ENCODE assay signal across 1 fruit fly cellular context in genomic region chrX:11483297-11483696, dm6.
TF ChIP-seq lines count a peak whose summit lies in the region.

Gene Uba5 (plus strand): TSS chrX:11483518.

TF ChIP-seq in whole organism, embryonic, 481 proteins besides CTCF, POLR2A, EP300 and RAD21 (continued from another document and continues in another):
- no peak for TF ChIP-seq CG12104 (GFP tag; optimal IDR thresholded peaks at IDR 0.05; lab: Kevin White, UChicago)
- no peak for TF ChIP-seq tap (tag; optimal IDR thresholded peaks at IDR 0.05; lab: Kevin White, UChicago)
- TF ChIP-seq CG1233 (GFP tag; optimal IDR thresholded peaks at IDR 0.05; lab: Kevin White, UChicago) = no peak
- TF ChIP-seq Fer1 (GFP tag; optimal IDR thresholded peaks at IDR 0.05; lab: Kevin White, UChicago) = no peak
- TF ChIP-seq caup (GFP tag; optimal IDR thresholded peaks at IDR 0.05; lab: Kevin White, UChicago; ENCODE audit: severe bottlenecking) = no peak
- no peak for TF ChIP-seq Fer3 (tag; optimal IDR thresholded peaks at IDR 0.05; lab: Kevin White, UChicago)
- no peak for TF ChIP-seq CG3726 (GFP tag; IDR thresholded peaks at IDR 0.05; lab: Robert Waterston, UW)
- TF ChIP-seq CG3838 (GFP tag; optimal IDR thresholded peaks at IDR 0.05; lab: Kevin White, UChicago) = no peak
- no peak for TF ChIP-seq CG7271 (tag; optimal IDR thresholded peaks at IDR 0.05; lab: Kevin White, UChicago)
- TF ChIP-seq amos (GFP tag; IDR thresholded peaks at IDR 0.05; lab: Robert Waterston, UW; ENCODE audit: partially characterized antibody) = peak; percentile 53; the same call in 1 of the 2 replicates
- TF ChIP-seq Dek (tag; optimal IDR thresholded peaks at IDR 0.05; lab: Kevin White, UChicago) = no peak
- peak; percentile 1 for TF ChIP-seq CG2120 (GFP tag; optimal IDR thresholded peaks at IDR 0.05; lab: Kevin White, UChicago)
- TF ChIP-seq gsb (GFP tag; IDR thresholded peaks at IDR 0.05; lab: Robert Waterston, UW) = no peak
- TF ChIP-seq Gsc (GFP tag; IDR thresholded peaks at IDR 0.05; lab: Robert Waterston, UW) = no peak
- TF ChIP-seq CG14441 (GFP tag; IDR thresholded peaks at IDR 0.05; lab: Robert Waterston, UW) = no peak
- TF ChIP-seq CG14667 (GFP tag; IDR thresholded peaks at IDR 0.05; lab: Robert Waterston, UW) = no peak
- no peak for TF ChIP-seq CG14965 (GFP tag; optimal IDR thresholded peaks at IDR 0.05; lab: Kevin White, UChicago; ENCODE audit: borderline replicate concordance)
- no peak for TF ChIP-seq Doc2 (GFP tag; IDR thresholded peaks at IDR 0.05; lab: Robert Waterston, UW)
- TF ChIP-seq CG10462 (GFP tag; optimal IDR thresholded peaks at IDR 0.05; lab: Kevin White, UChicago) = no peak
- TF ChIP-seq Eip74EF (GFP tag; optimal IDR thresholded peaks at IDR 0.05; lab: Kevin White, UChicago) = no peak
- TF ChIP-seq CG34376 (GFP tag; optimal IDR thresholded peaks at IDR 0.05; lab: Kevin White, UChicago) = no peak
- TF ChIP-seq CG17359 (tag; optimal IDR thresholded peaks at IDR 0.05; lab: Kevin White, UChicago) = no peak
- no peak for TF ChIP-seq Lpt (GFP tag; optimal IDR thresholded peaks at IDR 0.05; lab: Kevin White, UChicago)
- 0 out of 2 replicates have a peak, but pooled peaks have one; percentile 22 for TF ChIP-seq sob (GFP tag; IDR thresholded peaks at IDR 0.05; lab: Robert Waterston, UW)
- TF ChIP-seq CG13624 (GFP tag; optimal IDR thresholded peaks at IDR 0.05; lab: Kevin White, UChicago) = no peak
- no peak for TF ChIP-seq luna (GFP tag; optimal IDR thresholded peaks at IDR 0.05; lab: Kevin White, UChicago)
- TF ChIP-seq da (GFP tag; optimal IDR thresholded peaks at IDR 0.05; lab: Kevin White, UChicago) = no peak
- no peak for TF ChIP-seq CG31224 (GFP tag; IDR thresholded peaks at IDR 0.05; lab: Robert Waterston, UW)
- no peak for TF ChIP-seq CG3281 (GFP tag; optimal IDR thresholded peaks at IDR 0.05; lab: Kevin White, UChicago)
- no peak for TF ChIP-seq rib (GFP tag; IDR thresholded peaks at IDR 0.05; lab: Robert Waterston, UW)
- no peak for TF ChIP-seq CG8290 (GFP tag; optimal IDR thresholded peaks at IDR 0.05; lab: Kevin White, UChicago)
- TF ChIP-seq CG8290 (tag; optimal IDR thresholded peaks at IDR 0.05; lab: Kevin White, UChicago) = peak in 1 of 2 experiments; percentile 60
- TF ChIP-seq CG17568 (GFP tag; optimal IDR thresholded peaks at IDR 0.05; lab: Kevin White, UChicago) = no peak
- TF ChIP-seq pita (GFP tag; optimal IDR thresholded peaks at IDR 0.05; lab: Kevin White, UChicago) = no peak
- TF ChIP-seq CG15011 (GFP tag; optimal IDR thresholded peaks at IDR 0.05; lab: Kevin White, UChicago) = no peak
- TF ChIP-seq CG1832 (GFP tag; optimal IDR thresholded peaks at IDR 0.05; lab: Kevin White, UChicago) = no peak
- TF ChIP-seq CG4854 (GFP tag; optimal IDR thresholded peaks at IDR 0.05; lab: Kevin White, UChicago) = no peak
- no peak for TF ChIP-seq CG11504 (tag; optimal IDR thresholded peaks at IDR 0.05; lab: Kevin White, UChicago)
- no peak for TF ChIP-seq CG32767 (GFP tag; IDR thresholded peaks at IDR 0.05; lab: Robert Waterston, UW)
- no peak for TF ChIP-seq NC2β (GFP tag; optimal IDR thresholded peaks at IDR 0.05; lab: Kevin White, UChicago)
- no peak for TF ChIP-seq Lim3 (GFP tag; IDR thresholded peaks at IDR 0.05; lab: Robert Waterston, UW)
- no peak for TF ChIP-seq emc (GFP tag; optimal IDR thresholded peaks at IDR 0.05; lab: Kevin White, UChicago)
- no peak for TF ChIP-seq CG14860 (GFP tag; IDR thresholded peaks at IDR 0.05; lab: Robert Waterston, UW; ENCODE audit: partially characterized antibody)
- no peak for TF ChIP-seq mirr (GFP tag; optimal IDR thresholded peaks at IDR 0.05; lab: Kevin White, UChicago)
- TF ChIP-seq CG18011 (GFP tag; optimal IDR thresholded peaks at IDR 0.05; lab: Kevin White, UChicago) = no peak
- TF ChIP-seq Fer2 (tag; optimal IDR thresholded peaks at IDR 0.05; lab: Kevin White, UChicago) = no peak
- TF ChIP-seq CG8359 (GFP tag; optimal IDR thresholded peaks at IDR 0.05; lab: Kevin White, UChicago; ENCODE audit: borderline replicate concordance) = no peak
- TF ChIP-seq chn (GFP tag; optimal IDR thresholded peaks at IDR 0.05; lab: Kevin White, UChicago) = no peak
- TF ChIP-seq TFAM (GFP tag; optimal IDR thresholded peaks at IDR 0.05; lab: Kevin White, UChicago) = no peak
- no peak for TF ChIP-seq vnd (GFP tag; IDR thresholded peaks at IDR 0.05; lab: Robert Waterston, UW; ENCODE audit: partially characterized antibody)
- TF ChIP-seq sima (GFP tag; optimal IDR thresholded peaks at IDR 0.05; lab: Kevin White, UChicago) = no peak
- peak; percentile 55 for TF ChIP-seq CG9797 (GFP tag; optimal IDR thresholded peaks at IDR 0.05; lab: Kevin White, UChicago)
- no peak for TF ChIP-seq her (GFP tag; optimal IDR thresholded peaks at IDR 0.05; lab: Kevin White, UChicago)
- TF ChIP-seq CG10366 (GFP tag; IDR thresholded peaks at IDR 0.05; lab: Robert Waterston, UW) = no peak
- TF ChIP-seq CG2202 (tag; optimal IDR thresholded peaks at IDR 0.05; lab: Kevin White, UChicago) = no peak
- TF ChIP-seq zfh2 (GFP tag; optimal IDR thresholded peaks at IDR 0.05; lab: Kevin White, UChicago) = no peak
- TF ChIP-seq CG30020 (tag; optimal IDR thresholded peaks at IDR 0.05; lab: Kevin White, UChicago) = no peak
- no peak for TF ChIP-seq crol (GFP tag; IDR thresholded peaks at IDR 0.05; lab: Robert Waterston, UW)
- TF ChIP-seq E2f1 (GFP tag; IDR thresholded peaks at IDR 0.05; lab: Robert Waterston, UW) = no peak
- no peak for TF ChIP-seq HmgD (GFP tag; optimal IDR thresholded peaks at IDR 0.05; lab: Kevin White, UChicago)
- no peak for TF ChIP-seq dm (GFP tag; optimal IDR thresholded peaks at IDR 0.05; lab: Kevin White, UChicago)
- TF ChIP-seq onecut (GFP tag; IDR thresholded peaks at IDR 0.05; lab: Robert Waterston, UW) = no peak
- TF ChIP-seq vvl (GFP tag; IDR thresholded peaks at IDR 0.05; lab: Robert Waterston, UW) = no peak
- no peak for TF ChIP-seq Dfd (GFP tag; optimal IDR thresholded peaks at IDR 0.05; lab: Kevin White, UChicago)
- TF ChIP-seq CG11695 (GFP tag; IDR thresholded peaks at IDR 0.05; lab: Robert Waterston, UW) = no peak
- no peak for TF ChIP-seq CG6689 (GFP tag; IDR thresholded peaks at IDR 0.05; lab: Robert Waterston, UW)
- no peak for TF ChIP-seq mld (GFP tag; IDR thresholded peaks at IDR 0.05; lab: Robert Waterston, UW; ENCODE audit: partially characterized antibody)
- TF ChIP-seq croc (GFP tag; conservative IDR thresholded peaks at IDR 0.05; lab: Robert Waterston, UW) = no peak
- TF ChIP-seq cas (GFP tag; IDR thresholded peaks at IDR 0.05; lab: Robert Waterston, UW) = no peak
- TF ChIP-seq hbn (GFP tag; IDR thresholded peaks at IDR 0.05; lab: Robert Waterston, UW; ENCODE audit: partially characterized antibody) = 0 out of 2 replicates have a peak, but pooled peaks have one; percentile 18
- no peak for TF ChIP-seq hkb (optimal IDR thresholded peaks at IDR 0.05; lab: Kevin White, UChicago)
- no peak for TF ChIP-seq hkb (GFP tag; IDR thresholded peaks at IDR 0.05; lab: Robert Waterston, UW)
- no peak for TF ChIP-seq CG17612 (GFP tag; IDR thresholded peaks at IDR 0.05; lab: Robert Waterston, UW)
- no peak for TF ChIP-seq cato (GFP tag; optimal IDR thresholded peaks at IDR 0.05; lab: Kevin White, UChicago; ENCODE audit: borderline replicate concordance)
- no peak for TF ChIP-seq Dip3 (GFP tag; optimal IDR thresholded peaks at IDR 0.05; lab: Kevin White, UChicago)
- no peak for TF ChIP-seq CG16815 (GFP tag; optimal IDR thresholded peaks at IDR 0.05; lab: Kevin White, UChicago)
- TF ChIP-seq wek (GFP tag; optimal IDR thresholded peaks at IDR 0.05; lab: Kevin White, UChicago) = no peak
- TF ChIP-seq bigmax (GFP tag; optimal IDR thresholded peaks at IDR 0.05; lab: Kevin White, UChicago) = no peak
- TF ChIP-seq ase (GFP tag; IDR thresholded peaks at IDR 0.05; lab: Robert Waterston, UW) = no peak
- TF ChIP-seq vfl (GFP tag; optimal IDR thresholded peaks at IDR 0.05; lab: Kevin White, UChicago) = no peak
- TF ChIP-seq crc (GFP tag; optimal IDR thresholded peaks at IDR 0.05; lab: Kevin White, UChicago) = no peak
- no peak for TF ChIP-seq CG3065 (GFP tag; optimal IDR thresholded peaks at IDR 0.05; lab: Kevin White, UChicago)
- TF ChIP-seq HLH54F (GFP tag; optimal IDR thresholded peaks at IDR 0.05; lab: Kevin White, UChicago) = no peak
- no peak for TF ChIP-seq CG5953 (GFP tag; IDR thresholded peaks at IDR 0.05; lab: Robert Waterston, UW)
- TF ChIP-seq CG7963 (GFP tag; IDR thresholded peaks at IDR 0.05; lab: Robert Waterston, UW; ENCODE audit: partially characterized antibody) = no peak
- no peak for TF ChIP-seq NfI (GFP tag; optimal IDR thresholded peaks at IDR 0.05; lab: Kevin White, UChicago)
- no peak for TF ChIP-seq CG17186 (GFP tag; optimal IDR thresholded peaks at IDR 0.05; lab: Kevin White, UChicago)
- TF ChIP-seq D (optimal IDR thresholded peaks at IDR 0.05; lab: Kevin White, UChicago) = no peak
- TF ChIP-seq D (GFP tag; optimal IDR thresholded peaks at IDR 0.05; lab: Kevin White, UChicago) = no peak
- no peak for TF ChIP-seq ro (GFP tag; IDR thresholded peaks at IDR 0.05; lab: Robert Waterston, UW)
- TF ChIP-seq Trl (optimal IDR thresholded peaks at IDR 0.05; lab: Kevin White, UChicago) = no peak
- TF ChIP-seq Trl (GFP tag; optimal IDR thresholded peaks at IDR 0.05; lab: Kevin White, UChicago) = no peak
- TF ChIP-seq CG30403 (GFP tag; optimal IDR thresholded peaks at IDR 0.05; lab: Kevin White, UChicago) = no peak
- peak; percentile 99 for TF ChIP-seq Blimp-1 (GFP tag; optimal IDR thresholded peaks at IDR 0.05; lab: Kevin White, UChicago)
- TF ChIP-seq MBD-R2 (GFP tag; IDR thresholded peaks at IDR 0.05; lab: Robert Waterston, UW) = peak; percentile 62
- TF ChIP-seq CG15601 (tag; optimal IDR thresholded peaks at IDR 0.05; lab: Kevin White, UChicago) = no peak
- TF ChIP-seq CG6654 (GFP tag; optimal IDR thresholded peaks at IDR 0.05; lab: Kevin White, UChicago) = no peak
- no peak for TF ChIP-seq Sry-β (GFP tag; optimal IDR thresholded peaks at IDR 0.05; lab: Kevin White, UChicago)
- TF ChIP-seq sna (GFP tag; IDR thresholded peaks at IDR 0.05; lab: Robert Waterston, UW; ENCODE audit: partially characterized antibody) = no peak
- TF ChIP-seq CG4820 (GFP tag; optimal IDR thresholded peaks at IDR 0.05; lab: Kevin White, UChicago) = no peak
- no peak for TF ChIP-seq Atf6 (GFP tag; IDR thresholded peaks at IDR 0.05; lab: Robert Waterston, UW)
- no peak for TF ChIP-seq unpg (GFP tag; optimal IDR thresholded peaks at IDR 0.05; lab: Kevin White, UChicago)
- TF ChIP-seq ara (GFP tag; IDR thresholded peaks at IDR 0.05; lab: Robert Waterston, UW) = no peak
- no peak for TF ChIP-seq Max (GFP tag; optimal IDR thresholded peaks at IDR 0.05; lab: Kevin White, UChicago)
- no peak for TF ChIP-seq p53 (GFP tag; optimal IDR thresholded peaks at IDR 0.05; lab: Kevin White, UChicago)
- no peak for TF ChIP-seq sd (tag; optimal IDR thresholded peaks at IDR 0.05; lab: Kevin White, UChicago)
- no peak for TF ChIP-seq CG11696 (GFP tag; IDR thresholded peaks at IDR 0.05; lab: Robert Waterston, UW)
- TF ChIP-seq HLH3B (GFP tag; IDR thresholded peaks at IDR 0.05; lab: Robert Waterston, UW) = no peak
- TF ChIP-seq Hey (tag; optimal IDR thresholded peaks at IDR 0.05; lab: Kevin White, UChicago) = no peak
- TF ChIP-seq CG16779 (GFP tag; IDR thresholded peaks at IDR 0.05; lab: Robert Waterston, UW) = no peak
- peak; percentile 38 for TF ChIP-seq Scr (GFP tag; IDR thresholded peaks at IDR 0.05; lab: Robert Waterston, UW; ENCODE audit: partially characterized antibody)
- TF ChIP-seq E2f2 (GFP tag; IDR thresholded peaks at IDR 0.05; lab: Robert Waterston, UW) = peak; percentile 93
- TF ChIP-seq CG34224 (GFP tag; IDR thresholded peaks at IDR 0.05; lab: Robert Waterston, UW; ENCODE audit: partially characterized antibody) = no peak; the same call in 2 of the 3 replicates
- TF ChIP-seq btn (GFP tag; optimal IDR thresholded peaks at IDR 0.05; lab: Kevin White, UChicago) = no peak
- TF ChIP-seq Hsf (GFP tag; optimal IDR thresholded peaks at IDR 0.05; lab: Kevin White, UChicago) = no peak
- TF ChIP-seq slou (GFP tag; optimal IDR thresholded peaks at IDR 0.05; lab: Kevin White, UChicago) = no peak
- no peak for TF ChIP-seq CG3995 (GFP tag; optimal IDR thresholded peaks at IDR 0.05; lab: Kevin White, UChicago)
- TF ChIP-seq CG2129 (GFP tag; IDR thresholded peaks at IDR 0.05; lab: Robert Waterston, UW; ENCODE audit: partially characterized antibody) = no peak
- TF ChIP-seq dmrt99B (tag; optimal IDR thresholded peaks at IDR 0.05; lab: Kevin White, UChicago) = no peak
- TF ChIP-seq fd96Cb (tag; optimal IDR thresholded peaks at IDR 0.05; lab: Kevin White, UChicago) = no peak
- no peak for TF ChIP-seq tgo (GFP tag; IDR thresholded peaks at IDR 0.05; lab: Robert Waterston, UW)
- no peak for TF ChIP-seq CG3407 (GFP tag; optimal IDR thresholded peaks at IDR 0.05; lab: Kevin White, UChicago)
- no peak for TF ChIP-seq gcm (GFP tag; optimal IDR thresholded peaks at IDR 0.05; lab: Kevin White, UChicago)
- peak; percentile 30 for TF ChIP-seq CHES-1-like (GFP tag; optimal IDR thresholded peaks at IDR 0.05; lab: Kevin White, UChicago)
- no peak for TF ChIP-seq CG12155 (GFP tag; optimal IDR thresholded peaks at IDR 0.05; lab: Kevin White, UChicago)
- no peak for TF ChIP-seq Ravus (GFP tag; IDR thresholded peaks at IDR 0.05; lab: Robert Waterston, UW)
- no peak for TF ChIP-seq CG18764 (GFP tag; optimal IDR thresholded peaks at IDR 0.05; lab: Kevin White, UChicago)
- no peak for TF ChIP-seq CG10543 (GFP tag; optimal IDR thresholded peaks at IDR 0.05; lab: Kevin White, UChicago)
- no peak for TF ChIP-seq Xbp1 (GFP tag; optimal IDR thresholded peaks at IDR 0.05; lab: Kevin White, UChicago)
- no peak; the same call in 1 of the 2 replicates for TF ChIP-seq CG9932 (GFP tag; IDR thresholded peaks at IDR 0.05; lab: Robert Waterston, UW)
- TF ChIP-seq gsb-n (tag; optimal IDR thresholded peaks at IDR 0.05; lab: Kevin White, UChicago) = no peak
- peak; percentile 10; the same call in 1 of the 3 replicates for TF ChIP-seq zen2 (GFP tag; IDR thresholded peaks at IDR 0.05; lab: Robert Waterston, UW; ENCODE audit: partially characterized antibody)
- TF ChIP-seq HLH4C (GFP tag; IDR thresholded peaks at IDR 0.05; lab: Robert Waterston, UW; ENCODE audit: partially characterized antibody) = no peak
- peak; percentile 42 for TF ChIP-seq CG15514 (GFP tag; optimal IDR thresholded peaks at IDR 0.05; lab: Kevin White, UChicago)
- TF ChIP-seq CG7928 (GFP tag; optimal IDR thresholded peaks at IDR 0.05; lab: Kevin White, UChicago) = no peak
- no peak for TF ChIP-seq pho (GFP tag; optimal IDR thresholded peaks at IDR 0.05; lab: Kevin White, UChicago)
- TF ChIP-seq so (GFP tag; IDR thresholded peaks at IDR 0.05; lab: Robert Waterston, UW) = no peak
- no peak for TF ChIP-seq CkIIα-i1 (GFP tag; IDR thresholded peaks at IDR 0.05; lab: Robert Waterston, UW)
